Fruit fly (Drosophila melanogaster) whole organism: ENCODE results near the gene MESK4.

ENCODE experiments used
- Dll ChIP-seq: fragments of >200 bp; optimal IDR thresholded peaks from 2 replicates; lab custom pipeline; 2017
- psq ChIP-seq: fragments of >200 bp; optimal IDR thresholded peaks from 2 replicates; lab custom pipeline; 2017
- usp ChIP-seq: fragments of >200 bp; optimal IDR thresholded peaks from 2 replicates; lab custom pipeline; 2017; ENCODE audit warnings: missing biosample characterization, missing genetic modification characterization, mixed read lengths

dm6 chr3R:16972136-16972535 lies 16.5 kb upstream of the MESK4 start, which contains the start of gene Abd-B:
- TF ChIP-seq psq (lab: Kevin White, UChicago) (no peak), usp (GFP tag; lab: Kevin White, UChicago) (no peak), Dll (lab: Kevin White, UChicago) (no peak)
